Fruit fly (Drosophila melanogaster) whole organism, embryonic: ENCODE results near the gene RPA1.

Experiments
- Aef1 ChIP-seq: fragments of 200-800 bp; sonication (Bioruptor generic); IDR thresholded peaks from 3 replicates; pipeline ENCODE4 v1.3.6; 2022; ENCODE audit warnings: missing biosample characterization, missing genetic modification characterization
- B-H2 ChIP-seq: fragments of 200-800 bp; sonication (Bioruptor generic); optimal IDR thresholded peaks from 2 replicates; lab custom pipeline; 2018; ENCODE audit warnings: missing biosample characterization, mild to moderate bottlenecking, missing genetic modification characterization
- Bgb ChIP-seq: fragments of 200-800 bp; sonication (Bioruptor generic); IDR thresholded peaks from 2 replicates; pipeline ENCODE4 v1.3.6; 2022; ENCODE audit warnings: missing biosample characterization, missing genetic modification characterization; ENCODE audit not compliant: partially characterized antibody
- CG10543 ChIP-seq: fragments of 200-800 bp; sonication (Bioruptor generic); optimal IDR thresholded peaks from 3 replicates; lab custom pipeline; 2017; ENCODE audit warnings: missing biosample characterization, mild to moderate bottlenecking, missing genetic modification characterization, moderate library complexity
- CG11560 ChIP-seq: fragments of 200-800 bp; sonication (Bioruptor generic); IDR thresholded peaks from 3 replicates; pipeline ENCODE4 v1.3.6; 2022; ENCODE audit warnings: missing biosample characterization, missing genetic modification characterization
- CG12071 ChIP-seq: fragments of 200-800 bp; sonication (Bioruptor generic); optimal IDR thresholded peaks from 3 replicates; lab custom pipeline; 2018; ENCODE audit warnings: missing biosample characterization, mild to moderate bottlenecking, missing genetic modification characterization
- CG12155 ChIP-seq: fragments of 200-800 bp; sonication (Bioruptor generic); optimal IDR thresholded peaks from 3 replicates; lab custom pipeline; 2016; ENCODE audit warnings: missing biosample characterization, missing genetic modification characterization
- CG13287 ChIP-seq: fragments of 200-800 bp; sonication (Bioruptor generic); IDR thresholded peaks from 2 replicates; pipeline ENCODE4 v1.3.6; 2022; ENCODE audit warnings: missing biosample characterization, missing genetic modification characterization; ENCODE audit not compliant: partially characterized antibody
- CG15479 ChIP-seq: fragments of 200-800 bp; sonication (Bioruptor generic); optimal IDR thresholded peaks from 3 replicates; lab custom pipeline; 2019; ENCODE audit warnings: missing biosample characterization, mild to moderate bottlenecking, missing genetic modification characterization, moderate library complexity
- CG17802 ChIP-seq: fragments of 200-800 bp; sonication (Bioruptor generic); optimal IDR thresholded peaks from 2 replicates; lab custom pipeline; 2018; ENCODE audit warnings: missing biosample characterization, mild to moderate bottlenecking, missing genetic modification characterization, moderate library complexity
- CG18764 ChIP-seq: fragments of 200-800 bp; sonication (Bioruptor generic); optimal IDR thresholded peaks from 3 replicates; lab custom pipeline; 2016; ENCODE audit warnings: missing biosample characterization, missing genetic modification characterization
- CG31365 ChIP-seq: fragments of 200-800 bp; sonication (Bioruptor generic); optimal IDR thresholded peaks from 2 replicates; lab custom pipeline; 2018; ENCODE audit warnings: missing biosample characterization, mild to moderate bottlenecking, missing genetic modification characterization
- CG3163 ChIP-seq: fragments of 200-800 bp; sonication (Bioruptor generic); optimal IDR thresholded peaks from 3 replicates; lab custom pipeline; 2016; ENCODE audit warnings: missing biosample characterization, missing genetic modification characterization
- CG3995 ChIP-seq: fragments of 200-800 bp; sonication (Bioruptor generic); optimal IDR thresholded peaks from 3 replicates; lab custom pipeline; 2016; ENCODE audit warnings: missing biosample characterization, missing genetic modification characterization
- CG4730 ChIP-seq: fragments of 200-800 bp; sonication (Bioruptor generic); IDR thresholded peaks from 2 replicates; pipeline ENCODE4 v1.3.6; 2022; ENCODE audit warnings: missing biosample characterization, missing genetic modification characterization
- CG7987 ChIP-seq: fragments of 200-800 bp; sonication (Bioruptor generic); optimal IDR thresholded peaks from 2 replicates; lab custom pipeline; 2018; ENCODE audit warnings: missing biosample characterization, mild to moderate bottlenecking, missing genetic modification characterization, moderate library complexity
- CG8765 ChIP-seq: fragments of 200-800 bp; sonication (Bioruptor generic); IDR thresholded peaks from 2 replicates; pipeline ENCODE4 v1.3.6; 2022; ENCODE audit warnings: missing biosample characterization, missing genetic modification characterization
- Dll ChIP-seq: fragments of 200-800 bp; sonication (Bioruptor generic); IDR thresholded peaks from 4 replicates; pipeline ENCODE4 v1.3.6; 2022; ENCODE audit warnings: missing biosample characterization, missing genetic modification characterization; ENCODE audit not compliant: partially characterized antibody
- Elba2 ChIP-seq: fragments of 200-800 bp; sonication (Bioruptor generic); optimal IDR thresholded peaks from 3 replicates; lab custom pipeline; 2016; ENCODE audit warnings: missing biosample characterization, missing genetic modification characterization
- Fer1 ChIP-seq: fragments of 200-800 bp; sonication (Bioruptor generic); optimal IDR thresholded peaks from 2 replicates; lab custom pipeline; 2017; ENCODE audit warnings: missing biosample characterization, mild to moderate bottlenecking, missing genetic modification characterization
- Gsc ChIP-seq: fragments of 200-800 bp; sonication (Bioruptor generic); IDR thresholded peaks from 2 replicates; pipeline ENCODE4 v1.3.6; 2022; ENCODE audit warnings: missing biosample characterization, missing genetic modification characterization
- HLHmδ ChIP-seq: fragments of 200-800 bp; sonication (Bioruptor generic); optimal IDR thresholded peaks from 2 replicates; lab custom pipeline; 2018; ENCODE audit warnings: missing biosample characterization, mild to moderate bottlenecking, missing genetic modification characterization, moderate library complexity
- HmgZ ChIP-seq: fragments of 200-800 bp; sonication (Bioruptor generic); optimal IDR thresholded peaks from 2 replicates; lab custom pipeline; 2018; ENCODE audit warnings: missing biosample characterization, mild to moderate bottlenecking, missing genetic modification characterization
- Hr51 ChIP-seq, 2 experiments: fragments of 200-800 bp; sonication (Bioruptor generic); optimal IDR thresholded peaks; 2 replicates in 1 of 2; 3 replicates in 1 of 2; lab custom pipeline; 2016 to 2018; ENCODE audit warnings: missing biosample characterization in 2 of 2, missing genetic modification characterization in 2 of 2, mild to moderate bottlenecking in 1 of 2, moderate library complexity in 1 of 2
- Lim3 ChIP-seq: fragments of 200-800 bp; sonication (Bioruptor generic); IDR thresholded peaks from 2 replicates; pipeline ENCODE4 v1.3.6; 2022; ENCODE audit warnings: missing biosample characterization, missing genetic modification characterization
- Mes4 ChIP-seq: fragments of 200-800 bp; sonication (Bioruptor generic); optimal IDR thresholded peaks from 2 replicates; lab custom pipeline; 2016; ENCODE audit warnings: missing biosample characterization, missing genetic modification characterization
- Mrtf ChIP-seq: fragments of 200-800 bp; sonication (Bioruptor generic); IDR thresholded peaks from 3 replicates; pipeline ENCODE4 v1.3.6; 2022; ENCODE audit warnings: missing biosample characterization, missing genetic modification characterization
- Neu2 ChIP-seq: fragments of 200-800 bp; sonication (Bioruptor generic); optimal IDR thresholded peaks from 3 replicates; lab custom pipeline; 2016; ENCODE audit warnings: missing biosample characterization, missing genetic modification characterization, borderline replicate concordance
- Nf-YC ChIP-seq: fragments of 200-800 bp; optimal IDR thresholded peaks from 3 replicates; lab custom pipeline; 2019; ENCODE audit warnings: missing biosample characterization, mild to moderate bottlenecking, missing genetic modification characterization, moderate library complexity
- Oli ChIP-seq: fragments of 200-800 bp; sonication (Bioruptor generic); optimal IDR thresholded peaks from 2 replicates; lab custom pipeline; 2018; ENCODE audit warnings: missing biosample characterization, mild to moderate bottlenecking, missing genetic modification characterization, moderate library complexity
- Stat92E ChIP-seq, 3 experiments: fragments of >200 bp in 2 of 3; fragments of 200-800 bp in 1 of 3; sonication (Bioruptor generic) in 1 of 3; optimal IDR thresholded peaks; 2 replicates each; lab custom pipeline; 2017 to 2019; ENCODE audit warnings: missing biosample characterization in 3 of 3, missing genetic modification characterization in 3 of 3, mild to moderate bottlenecking in 1 of 3, moderate library complexity in 1 of 3
- az2 ChIP-seq: fragments of 200-800 bp; sonication (Bioruptor generic); optimal IDR thresholded peaks from 3 replicates; lab custom pipeline; 2016; ENCODE audit warnings: missing biosample characterization, missing genetic modification characterization
- bab2 ChIP-seq: fragments of 200-800 bp; sonication (Bioruptor generic); optimal IDR thresholded peaks from 2 replicates; lab custom pipeline; 2016; ENCODE audit warnings: missing biosample characterization, missing genetic modification characterization
- btn ChIP-seq: fragments of 200-800 bp; sonication (Bioruptor generic); optimal IDR thresholded peaks from 2 replicates; lab custom pipeline; 2016; ENCODE audit warnings: missing biosample characterization, missing genetic modification characterization
- cg ChIP-seq: fragments of 200-800 bp; sonication (Bioruptor generic); optimal IDR thresholded peaks from 3 replicates; lab custom pipeline; 2019; ENCODE audit warnings: missing biosample characterization, mild to moderate bottlenecking, missing genetic modification characterization, moderate library complexity
- disco-r ChIP-seq: fragments of 200-800 bp; sonication (Bioruptor generic); optimal IDR thresholded peaks from 2 replicates; lab custom pipeline; 2016; ENCODE audit warnings: missing biosample characterization, missing genetic modification characterization
- ftz-f1 ChIP-seq: fragments of 200-800 bp; sonication (Bioruptor generic); optimal IDR thresholded peaks from 2 replicates; lab custom pipeline; 2016; ENCODE audit warnings: missing biosample characterization, missing genetic modification characterization
- grau ChIP-seq: fragments of 200-800 bp; optimal IDR thresholded peaks from 3 replicates; lab custom pipeline; 2019; ENCODE audit warnings: missing biosample characterization, mild to moderate bottlenecking, missing genetic modification characterization, moderate library complexity
- gsb-n ChIP-seq: fragments of 200-800 bp; sonication (Bioruptor generic); optimal IDR thresholded peaks from 3 replicates; lab custom pipeline; 2018; ENCODE audit warnings: missing biosample characterization, mild to moderate bottlenecking, missing genetic modification characterization
- nerfin-2 ChIP-seq: fragments of 200-800 bp; sonication (Bioruptor generic); IDR thresholded peaks from 2 replicates; pipeline ENCODE4 v1.3.6; 2022; ENCODE audit warnings: missing biosample characterization, missing genetic modification characterization; ENCODE audit not compliant: partially characterized antibody
- onecut ChIP-seq: fragments of 200-800 bp; sonication (Bioruptor generic); IDR thresholded peaks from 2 replicates; pipeline ENCODE4 v1.3.6; 2022; ENCODE audit warnings: missing biosample characterization, missing genetic modification characterization
- pho ChIP-seq: fragments of 200-800 bp; sonication (Bioruptor generic); optimal IDR thresholded peaks from 2 replicates; lab custom pipeline; 2016; ENCODE audit warnings: missing biosample characterization, missing genetic modification characterization
- pita ChIP-seq: fragments of 200-800 bp; sonication (Bioruptor generic); optimal IDR thresholded peaks from 2 replicates; lab custom pipeline; 2017; ENCODE audit warnings: missing biosample characterization, mild to moderate bottlenecking, missing genetic modification characterization
- scrt ChIP-seq: fragments of 200-800 bp; sonication (Bioruptor generic); optimal IDR thresholded peaks from 2 replicates; lab custom pipeline; 2018; ENCODE audit warnings: missing biosample characterization, mild to moderate bottlenecking, missing genetic modification characterization, moderate library complexity
- sd ChIP-seq: fragments of 200-800 bp; sonication (Bioruptor generic); optimal IDR thresholded peaks from 3 replicates; lab custom pipeline; 2018; ENCODE audit warnings: missing biosample characterization, mild to moderate bottlenecking, missing genetic modification characterization, moderate library complexity
- toy ChIP-seq: fragments of 200-800 bp; sonication (Bioruptor generic); IDR thresholded peaks from 2 replicates; pipeline ENCODE4 v1.3.6; 2022; ENCODE audit warnings: missing biosample characterization, missing genetic modification characterization
- ttk ChIP-seq: fragments of 200-800 bp; sonication (Bioruptor generic); IDR thresholded peaks from 2 replicates; pipeline ENCODE4 v2.1.2; 2022; ENCODE audit warnings: missing biosample characterization, missing genetic modification characterization
- yki ChIP-seq: fragments of >200 bp; optimal IDR thresholded peaks from 3 replicates; lab custom pipeline; 2018
- zfh1 ChIP-seq: fragments of 200-800 bp; sonication (Bioruptor generic); IDR thresholded peaks from 3 replicates; pipeline ENCODE4 v1.3.6; 2022; ENCODE audit warnings: missing biosample characterization, missing genetic modification characterization

The RPA1 gene

DNA sequence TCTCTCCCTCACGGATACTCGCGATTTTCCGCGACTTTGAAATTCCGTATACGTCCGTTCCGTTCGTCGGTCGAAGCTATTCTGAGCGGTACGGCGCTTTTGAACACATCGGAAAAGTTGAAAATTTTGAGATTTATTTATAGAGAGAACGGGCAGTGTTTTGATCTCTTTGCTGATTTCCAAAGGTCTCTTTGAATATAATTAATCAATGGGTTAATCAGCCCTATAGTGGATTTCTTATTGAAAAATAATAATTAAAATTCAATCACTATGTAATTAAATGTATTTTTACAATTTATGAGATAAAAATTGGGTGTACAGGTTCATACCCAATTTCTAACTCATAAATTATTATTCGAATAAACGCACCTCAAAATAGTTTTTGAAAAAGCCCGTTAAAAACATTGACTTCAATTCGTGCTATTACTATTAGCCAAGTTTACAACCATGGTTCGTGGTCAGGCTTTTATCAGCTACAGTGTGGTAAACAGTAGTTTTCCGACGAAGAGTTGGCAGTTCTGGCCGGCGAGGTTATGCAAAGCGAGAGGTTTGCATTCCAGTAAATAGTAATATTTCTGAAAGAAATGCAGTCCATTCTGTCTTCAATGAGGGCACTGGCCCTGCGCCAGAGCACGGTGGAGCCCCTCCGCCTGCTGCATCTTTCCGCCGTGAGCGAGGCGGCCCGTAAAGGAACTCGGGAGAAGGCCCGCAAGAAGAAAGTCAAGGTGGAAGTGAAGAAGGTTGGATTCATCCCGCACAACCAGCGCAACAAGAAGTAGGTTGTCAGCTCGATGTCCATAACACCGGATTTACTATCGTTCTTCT lies 36.9 kb upstream of the RPA1 start, which contains the start of the genes CG9626 and mRpL1 (continued):
- no peak for TF ChIP-seq Lim3
- no peak for TF ChIP-seq zfh1
- TF ChIP-seq CG7987 (GFP tag; lab: Kevin White, UChicago) = no peak
- TF ChIP-seq nerfin-2 (GFP tag; lab: Robert Waterston, UW) = 0 out of 2 replicates have a peak, but pooled peaks have one; percentile 12
- TF ChIP-seq Elba2 = no peak
- no peak for TF ChIP-seq CG12071 (GFP tag; lab: Kevin White, UChicago)
- TF ChIP-seq Mrtf = no peak
- TF ChIP-seq Bgb (GFP tag; lab: Robert Waterston, UW) = 0 out of 2 replicates have a peak, but pooled peaks have one; percentile 23
- TF ChIP-seq Hr51 (GFP tag; optimal IDR thresholded peaks at IDR 0.05; lab: Kevin White, UChicago) = no peak
- peak; percentile 94 for TF ChIP-seq ftz-f1
- TF ChIP-seq CG4730 (GFP tag; lab: Robert Waterston, UW) = no peak
- no peak for TF ChIP-seq Stat92E (GFP tag; optimal IDR thresholded peaks at IDR 0.05; lab: Kevin White, UChicago)
- TF ChIP-seq CG3163 (GFP tag; lab: Kevin White, UChicago) = peak; percentile 54
- TF ChIP-seq CG12155 (GFP tag; lab: Kevin White, UChicago) = peak; percentile 35
- TF ChIP-seq az2 (GFP tag; lab: Kevin White, UChicago) = no peak
- no peak for TF ChIP-seq Nf-YC (tag; lab: Kevin White, UChicago)
- TF ChIP-seq CG3995 (GFP tag; lab: Kevin White, UChicago) = no peak
- no peak for TF ChIP-seq CG18764 (GFP tag; lab: Kevin White, UChicago)
- TF ChIP-seq CG17802 = peak; percentile 7
- no peak for TF ChIP-seq ttk (GFP tag; lab: Robert Waterston, UW)
- no peak for TF ChIP-seq CG10543 (GFP tag; lab: Kevin White, UChicago)
- TF ChIP-seq Neu2 (GFP tag; lab: Kevin White, UChicago) = no peak
- no peak for TF ChIP-seq B-H2
- TF ChIP-seq Oli (tag; lab: Kevin White, UChicago) = no peak
- no peak for TF ChIP-seq yki (lab: Kevin White, UChicago)
- no peak for TF ChIP-seq gsb-n
- TF ChIP-seq cg (GFP tag; lab: Kevin White, UChicago) = no peak
- TF ChIP-seq CG11560 (tag; lab: Robert Waterston, UW) = no peak
- TF ChIP-seq grau = peak; percentile 30
- no peak for TF ChIP-seq toy (GFP tag; lab: Robert Waterston, UW)
- TF ChIP-seq onecut = no peak
- no peak for TF ChIP-seq CG8765 (GFP tag; lab: Robert Waterston, UW)
- peak; percentile 94 for TF ChIP-seq pita (GFP tag; lab: Kevin White, UChicago)
- TF ChIP-seq HLHmδ (GFP tag; lab: Kevin White, UChicago) = no peak
- no peak for TF ChIP-seq CG15479
- no peak for TF ChIP-seq Mes4
- TF ChIP-seq Aef1 = no peak
- no peak for TF ChIP-seq Gsc (GFP tag; lab: Robert Waterston, UW)
- peak; percentile 88 for TF ChIP-seq HmgZ
- TF ChIP-seq sd (tag; lab: Kevin White, UChicago) = peak; percentile 87
- TF ChIP-seq pho (GFP tag; lab: Kevin White, UChicago) = peak; percentile 17
- no peak for TF ChIP-seq bab2
- TF ChIP-seq disco-r (GFP tag; lab: Kevin White, UChicago) = no peak
- no peak for TF ChIP-seq btn (GFP tag; lab: Kevin White, UChicago)
- TF ChIP-seq CG13287 (GFP tag; lab: Robert Waterston, UW) = peak; percentile 60
- no peak for TF ChIP-seq scrt (GFP tag; lab: Kevin White, UChicago)
- 0 out of 4 replicates have a peak, but pooled peaks have one; percentile 13 for TF ChIP-seq Dll (GFP tag; lab: Robert Waterston, UW)
- TF ChIP-seq Fer1 (GFP tag; lab: Kevin White, UChicago) = no peak
- TF ChIP-seq CG31365 = no peak
